Fruit fly (Drosophila melanogaster) S2 (cell line): ENCODE data around the gene mof.

Source experiments
- CG8478 ChIP-seq: fragments of >200 bp; optimal IDR thresholded peaks from 2 replicates; lab custom pipeline; 2018
- CTCF ChIP-seq, 2 experiments: fragments of >200 bp; optimal IDR thresholded peaks; 2 replicates each; lab custom pipeline; 2018

dm6 chrX:5892512-5892911 lies 15.9 kb upstream of the mof start:
- TF ChIP-seq CG8478 (lab: Kevin White, UChicago), result no peak
- no peak for TF ChIP-seq CTCF (optimal IDR thresholded peaks at IDR 0.05; lab: Kevin White, UChicago)
